Fruit fly (Drosophila melanogaster) whole organism, prepupa: ENCODE measurements around the gene CG7202.

ENCODE experiments used
- Blimp-1 ChIP-seq: fragments of 200-800 bp; sonication (Bioruptor generic); optimal IDR thresholded peaks from 3 replicates; lab custom pipeline; 2017; ENCODE audit warnings: missing biosample characterization, missing genetic modification characterization, mild to moderate bottlenecking, moderate library complexity, missing genetic modification reagents
- CG10631 ChIP-seq: fragments of 200-800 bp; sonication (Bioruptor generic); optimal IDR thresholded peaks from 2 replicates; lab custom pipeline; 2016; ENCODE audit warnings: missing biosample characterization, missing genetic modification characterization
- CG10669 ChIP-seq: fragments of 200-800 bp; sonication (Bioruptor generic); optimal IDR thresholded peaks from 3 replicates; lab custom pipeline; 2018; ENCODE audit warnings: missing biosample characterization, mild to moderate bottlenecking, missing genetic modification characterization, moderate library complexity
- CG11294 ChIP-seq: fragments of 200-800 bp; sonication (Bioruptor generic); IDR thresholded peaks from 2 replicates; pipeline ENCODE4 v1.3.6; 2022; ENCODE audit warnings: missing biosample characterization, missing genetic modification characterization
- CG11762 ChIP-seq: fragments of 200-800 bp; sonication (Bioruptor generic); optimal IDR thresholded peaks from 3 replicates; lab custom pipeline; 2016; ENCODE audit warnings: missing biosample characterization, missing genetic modification characterization; ENCODE audit not compliant: insufficient read depth
- CG15336 ChIP-seq: fragments of 200-800 bp; sonication (Bioruptor generic); IDR thresholded peaks from 2 replicates; pipeline ENCODE4 v1.3.6; 2022; ENCODE audit warnings: missing biosample characterization, missing genetic modification characterization
- CG16779 ChIP-seq: fragments of 200-800 bp; sonication (Bioruptor generic); optimal IDR thresholded peaks from 3 replicates; lab custom pipeline; 2017; ENCODE audit warnings: missing biosample characterization, mild to moderate bottlenecking, missing genetic modification characterization
- CG3032 ChIP-seq: fragments of 200-800 bp; optimal IDR thresholded peaks from 2 replicates; lab custom pipeline; 2019; ENCODE audit warnings: missing biosample characterization, mild to moderate bottlenecking, missing genetic modification characterization, moderate library complexity
- CG32006 ChIP-seq: fragments of 200-800 bp; sonication (Bioruptor generic); optimal IDR thresholded peaks from 3 replicates; lab custom pipeline; 2017; ENCODE audit warnings: missing biosample characterization, mild to moderate bottlenecking, missing genetic modification characterization
- CG4318 ChIP-seq: fragments of 200-800 bp; sonication (Bioruptor generic); optimal IDR thresholded peaks from 3 replicates; lab custom pipeline; 2017; ENCODE audit warnings: missing biosample characterization, mild to moderate bottlenecking, missing genetic modification characterization
- CG6163 ChIP-seq: fragments of 200-800 bp; sonication (Bioruptor generic); IDR thresholded peaks from 3 replicates; pipeline ENCODE4 v1.3.6; 2022; ENCODE audit warnings: missing biosample characterization, missing genetic modification characterization
- CG6808 ChIP-seq: fragments of 200-800 bp; sonication (Bioruptor generic); optimal IDR thresholded peaks from 3 replicates; lab custom pipeline; 2017; ENCODE audit warnings: missing biosample characterization, missing genetic modification characterization, mild to moderate bottlenecking, moderate library complexity, missing genetic modification reagents
- CG7368 ChIP-seq: fragments of 200-800 bp; sonication (Bioruptor generic); optimal IDR thresholded peaks from 3 replicates; lab custom pipeline; 2016; ENCODE audit warnings: missing biosample characterization, missing genetic modification characterization
- CG8632 ChIP-seq: fragments of 200-800 bp; sonication (Bioruptor generic); optimal IDR thresholded peaks from 3 replicates; lab custom pipeline; 2016; ENCODE audit warnings: missing biosample characterization, missing genetic modification characterization
- CG9139 ChIP-seq: fragments of 200-800 bp; sonication (Bioruptor generic); optimal IDR thresholded peaks from 3 replicates; lab custom pipeline; 2017; ENCODE audit warnings: missing biosample characterization, mild to moderate bottlenecking, missing genetic modification characterization
- Eip78C ChIP-seq: fragments of 200-800 bp; sonication (Bioruptor generic); peaks from one replicate; lab custom pipeline; 2016; ENCODE audit warnings: missing biosample characterization, missing genetic modification characterization
- Gug ChIP-seq: fragments of 200-800 bp; sonication (Bioruptor generic); IDR thresholded peaks from 2 replicates; pipeline ENCODE4 v1.3.6; 2022; ENCODE audit warnings: missing biosample characterization, missing genetic modification characterization
- Hr38 ChIP-seq: sonication (Bioruptor generic); optimal IDR thresholded peaks from 2 replicates; lab custom pipeline; 2016; ENCODE audit warnings: missing biosample characterization, missing genetic modification characterization
- Hr39 ChIP-seq: fragments of 200-800 bp; sonication (Bioruptor generic); optimal IDR thresholded peaks from 2 replicates; lab custom pipeline; 2016; ENCODE audit warnings: missing biosample characterization, missing genetic modification characterization
- Hr4 ChIP-seq: fragments of 200-800 bp; sonication (Bioruptor generic); optimal IDR thresholded peaks from 3 replicates; lab custom pipeline; 2016; ENCODE audit warnings: missing biosample characterization, missing genetic modification characterization
- Lpt ChIP-seq: fragments of 200-800 bp; sonication (Bioruptor generic); optimal IDR thresholded peaks from 3 replicates; lab custom pipeline; 2016; ENCODE audit warnings: missing biosample characterization, missing genetic modification characterization
- Met ChIP-seq: fragments of 200-800 bp; sonication (Bioruptor generic); optimal IDR thresholded peaks from 3 replicates; lab custom pipeline; 2016; ENCODE audit warnings: missing biosample characterization, missing genetic modification characterization
- Smox ChIP-seq: fragments of 200-800 bp; sonication (Bioruptor generic); optimal IDR thresholded peaks from 3 replicates; lab custom pipeline; 2016; ENCODE audit warnings: missing biosample characterization, missing genetic modification characterization
- Sox14 ChIP-seq: fragments of 200-800 bp; sonication (Bioruptor generic); optimal IDR thresholded peaks from 3 replicates; lab custom pipeline; 2016; ENCODE audit warnings: missing biosample characterization, missing genetic modification characterization
- Sox15 ChIP-seq: fragments of 200-800 bp; sonication (Bioruptor generic); optimal IDR thresholded peaks from 3 replicates; lab custom pipeline; 2016; ENCODE audit warnings: missing biosample characterization, missing genetic modification characterization
- achi ChIP-seq: fragments of 200-800 bp; sonication (Bioruptor generic); optimal IDR thresholded peaks from 3 replicates; lab custom pipeline; 2016; ENCODE audit warnings: missing biosample characterization, missing genetic modification characterization
- cyc ChIP-seq: fragments of 200-800 bp; sonication (Bioruptor generic); optimal IDR thresholded peaks from 3 replicates; lab custom pipeline; 2016; ENCODE audit warnings: missing biosample characterization, missing genetic modification characterization
- dac ChIP-seq: fragments of 200-800 bp; sonication (Bioruptor generic); optimal IDR thresholded peaks from 2 replicates; lab custom pipeline; 2017; ENCODE audit warnings: missing biosample characterization, mild to moderate bottlenecking, missing genetic modification characterization
- dsx ChIP-seq: fragments of 200-800 bp; optimal IDR thresholded peaks from 3 replicates; lab custom pipeline; 2019; ENCODE audit warnings: missing biosample characterization, mild to moderate bottlenecking, missing genetic modification characterization, moderate library complexity; ENCODE audit not compliant: poor library complexity, severe bottlenecking
- eg ChIP-seq: fragments of 200-800 bp; sonication (Bioruptor generic); IDR thresholded peaks from 3 replicates; pipeline ENCODE4 v1.3.6; 2022; ENCODE audit warnings: missing biosample characterization, missing genetic modification characterization
- esn ChIP-seq: fragments of 200-800 bp; sonication (Bioruptor generic); optimal IDR thresholded peaks from 2 replicates; lab custom pipeline; 2016; ENCODE audit warnings: missing biosample characterization, mild to moderate bottlenecking, missing genetic modification characterization, moderate library complexity
- fd59A ChIP-seq: fragments of 200-800 bp; sonication (Bioruptor generic); optimal IDR thresholded peaks from 2 replicates; lab custom pipeline; 2017; ENCODE audit warnings: missing biosample characterization, mild to moderate bottlenecking, missing genetic modification characterization, missing genetic modification reagents
- fd85E ChIP-seq: fragments of 200-800 bp; sonication (Bioruptor generic); optimal IDR thresholded peaks from 3 replicates; lab custom pipeline; 2016; ENCODE audit warnings: missing biosample characterization, missing genetic modification characterization
- fkh ChIP-seq: fragments of 200-800 bp; sonication (Bioruptor generic); optimal IDR thresholded peaks from 3 replicates; lab custom pipeline; 2017; ENCODE audit warnings: missing biosample characterization, mild to moderate bottlenecking, missing genetic modification characterization, moderate library complexity
- lz ChIP-seq: fragments of 200-800 bp; sonication (Bioruptor generic); optimal IDR thresholded peaks from 3 replicates; lab custom pipeline; 2016; ENCODE audit warnings: missing biosample characterization, missing genetic modification characterization
- net ChIP-seq: fragments of 200-800 bp; sonication (Bioruptor generic); optimal IDR thresholded peaks from 3 replicates; lab custom pipeline; 2016; ENCODE audit warnings: missing biosample characterization, missing genetic modification characterization
- pdm3 ChIP-seq: fragments of 200-800 bp; sonication (Bioruptor generic); optimal IDR thresholded peaks from 3 replicates; lab custom pipeline; 2016; ENCODE audit warnings: missing biosample characterization, missing genetic modification characterization
- salr ChIP-seq, 2 experiments: fragments of 200-800 bp; sonication (Bioruptor generic); optimal IDR thresholded peaks; 3 replicates each; lab custom pipeline; 2016 to 2018; ENCODE audit warnings: missing biosample characterization in 2 of 2, missing genetic modification characterization in 2 of 2, mild to moderate bottlenecking in 1 of 2
- spab ChIP-seq: fragments of 200-800 bp; sonication (Bioruptor generic); optimal IDR thresholded peaks from 2 replicates; lab custom pipeline; 2017; ENCODE audit warnings: missing biosample characterization, mild to moderate bottlenecking, missing genetic modification characterization, missing genetic modification reagents
- ss ChIP-seq, 2 experiments: fragments of 200-800 bp; sonication (Bioruptor generic); optimal IDR thresholded peaks; 2 replicates in 1 of 2; 3 replicates in 1 of 2; lab custom pipeline; 2017 to 2018; ENCODE audit warnings: mild to moderate bottlenecking in 2 of 2, missing biosample characterization in 2 of 2, missing genetic modification characterization in 2 of 2, moderate library complexity in 1 of 2
- svp ChIP-seq: fragments of 200-800 bp; sonication (Bioruptor generic); peaks from one replicate; lab custom pipeline; 2016; ENCODE audit warnings: missing biosample characterization, missing genetic modification characterization
- topi ChIP-seq: fragments of 200-800 bp; sonication (Bioruptor generic); optimal IDR thresholded peaks from 3 replicates; lab custom pipeline; 2016; ENCODE audit warnings: missing biosample characterization, missing genetic modification characterization

The CG7202 gene

DNA sequence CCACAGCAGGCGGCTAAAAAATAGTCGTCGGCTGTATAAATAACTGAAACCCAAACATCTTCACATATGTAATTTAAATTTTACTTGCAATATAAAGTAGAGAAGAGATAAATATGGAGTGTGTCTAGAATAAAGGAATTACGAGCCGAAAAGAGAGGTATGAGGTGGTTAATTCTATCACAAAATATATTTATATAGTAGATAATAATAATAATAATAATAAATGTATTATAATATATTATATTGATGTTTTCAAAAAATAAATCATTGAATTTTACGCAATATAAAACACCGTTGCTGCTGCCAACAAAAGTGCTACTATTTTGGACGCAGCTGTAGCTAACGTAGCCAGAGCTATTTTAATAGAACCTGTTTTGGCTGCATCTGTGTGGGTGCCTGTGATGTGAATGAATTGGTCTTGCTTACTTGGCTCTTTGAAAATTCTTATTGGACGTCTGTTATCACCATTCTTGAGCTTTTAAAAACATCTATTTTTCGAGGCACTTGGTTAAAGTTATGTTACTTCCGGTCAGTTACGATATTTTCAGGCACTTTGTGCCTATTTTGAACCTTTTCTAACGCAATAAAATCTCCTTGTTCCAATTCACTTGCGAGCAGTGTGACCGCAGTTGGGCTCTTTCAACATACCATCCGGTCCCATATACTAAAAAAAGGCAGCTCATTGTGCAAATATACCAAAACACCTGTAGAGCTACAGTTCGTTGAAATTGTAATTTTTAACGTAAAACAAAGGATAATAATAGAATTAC lies 4.5 kb upstream of the CG7202 start, which contains the start of gene Hr78 (continued):
- TF ChIP-seq dac (GFP tag; lab: Kevin White, UChicago) (no peak), Hr38 (GFP tag; lab: Kevin White, UChicago) (no peak), Blimp-1 (GFP tag; lab: Kevin White, UChicago) (peak; percentile 52), Hr39 (GFP tag; lab: Kevin White, UChicago) (no peak), CG32006 (GFP tag; lab: Kevin White, UChicago) (peak; percentile 92), CG15336 (peak; percentile 88), Met (GFP tag; lab: Kevin White, UChicago) (peak; percentile 59), Eip78C (peak; percentile 89), Smox (GFP tag; lab: Kevin White, UChicago) (no peak), svp (GFP tag; lab: Kevin White, UChicago) (no peak), fd59A (GFP tag; lab: Kevin White, UChicago) (peak; percentile 48), cyc (GFP tag; lab: Kevin White, UChicago) (peak; percentile 29), Hr4 (GFP tag; lab: Kevin White, UChicago) (no peak), Gug (peak; percentile 36; the same call in 1 of the 2 replicates), CG9139 (GFP tag; lab: Kevin White, UChicago) (peak; percentile 57), dsx (peak; percentile 80), CG6808 (peak; percentile 80), CG4318 (GFP tag; lab: Kevin White, UChicago) (peak; percentile 73), salr (GFP tag; optimal IDR thresholded peaks at IDR 0.05; lab: Kevin White, UChicago) (no peak), fd85E (GFP tag; lab: Kevin White, UChicago) (peak; percentile 10), CG6163 (peak; percentile 72), CG3032 (tag; lab: Kevin White, UChicago) (peak; percentile 80), pdm3 (GFP tag; lab: Kevin White, UChicago) (peak; percentile 29), achi (GFP tag; lab: Kevin White, UChicago) (peak; percentile 88), Sox14 (GFP tag; lab: Kevin White, UChicago) (peak; percentile 85), CG16779 (tag; lab: Kevin White, UChicago) (peak; percentile 84), ss (GFP tag; optimal IDR thresholded peaks at IDR 0.05; lab: Kevin White, UChicago) (peak in 1 of 2 experiments; percentile 84)

DNA sequence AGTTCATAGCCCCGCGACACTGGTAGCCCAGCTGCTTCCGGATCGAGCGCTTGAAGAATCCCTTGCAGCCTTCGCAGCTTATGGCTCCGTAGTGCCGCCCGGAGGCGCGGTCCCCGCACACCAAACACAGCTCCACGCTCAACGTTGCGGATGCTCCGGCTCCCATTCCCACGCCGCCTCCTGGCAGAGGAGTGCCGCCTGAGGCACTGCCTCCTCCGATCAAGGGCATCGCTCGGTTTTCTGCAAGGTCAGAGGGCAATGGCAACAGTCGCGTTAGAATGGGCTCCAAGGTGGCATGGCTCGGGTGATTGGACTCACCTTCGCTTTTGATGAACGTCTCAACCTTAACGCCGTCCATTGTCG lies 3.9 kb upstream of the CG7202 start:
- TF ChIP-seq spab (GFP tag; lab: Kevin White, UChicago) (no peak), CG7368 (no peak), Hr4 (GFP tag; lab: Kevin White, UChicago) (no peak), fkh (GFP tag; lab: Kevin White, UChicago) (no peak), eg (GFP tag; lab: Robert Waterston, UW) (no peak), Sox15 (GFP tag; lab: Kevin White, UChicago) (no peak), CG8632 (GFP tag; lab: Kevin White, UChicago) (no peak), CG10669 (GFP tag; lab: Kevin White, UChicago) (no peak), salr (GFP tag; optimal IDR thresholded peaks at IDR 0.05; lab: Kevin White, UChicago) (no peak), CG10631 (GFP tag; lab: Kevin White, UChicago) (no peak)

DNA sequence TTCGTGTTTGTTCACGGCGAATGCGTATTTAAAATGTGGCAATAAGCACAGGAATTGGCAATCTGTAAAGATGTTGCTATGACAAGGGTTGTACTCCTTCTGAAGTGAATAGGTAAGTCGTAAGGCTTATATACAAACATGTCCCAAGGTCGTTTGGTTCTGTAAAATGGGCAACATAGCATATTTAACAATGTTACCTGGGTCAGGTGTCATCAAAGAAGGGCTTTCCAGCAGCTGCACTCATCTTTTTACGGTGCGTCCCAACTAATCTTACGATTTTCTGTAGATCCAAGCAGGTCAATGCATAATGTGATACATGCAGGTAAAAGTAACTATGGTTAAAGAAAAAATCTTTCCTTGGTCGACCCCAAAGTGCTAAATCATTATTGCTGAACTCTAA lies 2.1 kb downstream of the CG7202 start, which contains the start of gene Neu2:
Neu2 (minus strand) TSS at position 101 of the 400 bp plus-strand sequence.
- TF ChIP-seq fkh (GFP tag; lab: Kevin White, UChicago), result no peak
- no peak for TF ChIP-seq CG11294
- no peak for TF ChIP-seq CG9139 (GFP tag; lab: Kevin White, UChicago)
- no peak for TF ChIP-seq esn (GFP tag; lab: Kevin White, UChicago)
- TF ChIP-seq CG11762 (GFP tag; lab: Kevin White, UChicago), result no peak
- TF ChIP-seq spab (GFP tag; lab: Kevin White, UChicago), result no peak
- TF ChIP-seq CG15336, result no peak
- no peak for TF ChIP-seq topi (GFP tag; lab: Kevin White, UChicago)
- TF ChIP-seq lz (GFP tag; lab: Kevin White, UChicago), result no peak
- no peak for TF ChIP-seq net (GFP tag; lab: Kevin White, UChicago)
- TF ChIP-seq CG10669 (GFP tag; lab: Kevin White, UChicago), result no peak
- TF ChIP-seq Lpt (GFP tag; lab: Kevin White, UChicago), result no peak
- TF ChIP-seq CG4318 (GFP tag; lab: Kevin White, UChicago), result no peak
- no peak for TF ChIP-seq CG7368
- TF ChIP-seq CG6808, result no peak
- no peak for TF ChIP-seq fd85E (GFP tag; lab: Kevin White, UChicago)
